Worm (Caenorhabditis elegans) whole organism, L4/young adult: Measurements from ENCODE around the gene F48E8.4.

Source experiments
- W03F9.2 ChIP-seq: fragments of 150-350 bp; optimal IDR thresholded peaks from 2 replicates; lab custom pipeline; 2014; ENCODE audit warnings: missing biosample characterization, missing genetic modification characterization
- dao-5 ChIP-seq: sonication (generic microtip); optimal IDR thresholded peaks from 2 replicates; lab custom pipeline; 2016; ENCODE audit warnings: missing genotype, missing genetic modification characterization, moderate library complexity, missing compliant biosample characterization
- him-1 ChIP-seq: sonication (generic microtip); optimal IDR thresholded peaks from 2 replicates; lab custom pipeline; 2016; ENCODE audit warnings: missing genotype, missing genetic modification reagents, missing genetic modification characterization, missing compliant biosample characterization

- TF ChIP-seq him-1 (tag; lab: Kevin White, UChicago) (no peak), W03F9.2 (tag; lab: Kevin White, UChicago) (no peak), dao-5 (tag; lab: Kevin White, UChicago) (no peak)
Observed at ce11 chrIII:5427096-5427495, 26.3 kb upstream of the F48E8.4 start.
